Worm (Caenorhabditis elegans): ENCODE data around the gene tbx-38.

tbx-38 gene

ce11 chrIII:11738482-11738881 lies 47.4 kb downstream of the tbx-38 start:
- no peak for TF ChIP-seq klf-2 (GFP tag; conservative IDR thresholded peaks at IDR 0.05)
- TF ChIP-seq cog-1 (tag; optimal IDR thresholded peaks at IDR 0.05) = no peak

ce11 chrIII:11737527-11737926 lies 48.3 kb downstream of the tbx-38 start, which contains the start of gene sup-1:
Gene sup-1, minus strand, starts transcription at chrIII:11737627.
- TF ChIP-seq cog-1 (tag; optimal IDR thresholded peaks at IDR 0.05) (no peak), flt-1 (GFP tag; IDR thresholded peaks at IDR 0.05) (no peak), klf-2 (GFP tag; conservative IDR thresholded peaks at IDR 0.05) (no peak), tab-1 (GFP tag; IDR thresholded peaks at IDR 0.05) (no peak), med-1 (GFP tag; optimal IDR thresholded peaks at IDR 0.05; ENCODE audit: insufficient read depth) (no peak)
